Fruit fly (Drosophila melanogaster): ENCODE results near the gene CG7296.

- TF ChIP-seq CG8478 (optimal IDR thresholded peaks at IDR 0.05), result no peak
- no peak for TF ChIP-seq CTCF (optimal IDR thresholded peaks at IDR 0.05)
Observed at dm6 chr2L:10709353-10709752, 22.5 kb upstream of the CG7296 start, which contains the start of gene Lip2.
